Worm (Caenorhabditis elegans) whole organism, L4/young adult: Measurements from ENCODE around the gene sri-20.

Source experiments
- W03F9.2 ChIP-seq: fragments of 150-350 bp; optimal IDR thresholded peaks from 2 replicates; lab custom pipeline; 2014; ENCODE audit warnings: missing biosample characterization, missing genetic modification characterization
- him-1 ChIP-seq: sonication (generic microtip); optimal IDR thresholded peaks from 2 replicates; lab custom pipeline; 2016; ENCODE audit warnings: missing genotype, missing genetic modification reagents, missing genetic modification characterization, missing compliant biosample characterization

DNA sequence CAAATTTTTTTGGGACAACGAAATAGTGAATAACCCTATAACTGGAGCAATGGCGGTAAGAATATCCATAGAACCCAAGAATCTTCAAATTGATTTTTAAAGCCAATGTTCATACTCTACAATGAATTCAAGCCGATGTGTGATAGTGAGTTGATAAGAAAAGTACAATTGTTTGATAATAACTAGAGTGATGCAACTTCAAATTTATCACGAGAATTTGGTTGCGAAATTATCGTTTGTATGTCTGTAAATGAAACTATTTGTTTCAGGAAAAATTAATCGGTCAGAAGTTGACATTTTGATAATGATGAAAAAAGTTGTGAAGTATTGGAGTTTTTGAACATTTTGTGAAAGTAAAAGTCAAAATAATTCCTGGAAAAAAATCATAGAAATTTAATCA lies 30.9 kb downstream of the sri-20 start:
- TF ChIP-seq W03F9.2 (tag; lab: Kevin White, UChicago) (no peak), him-1 (tag; lab: Kevin White, UChicago) (no peak)
